Worm (Caenorhabditis elegans): ENCODE results near the gene fmo-5.

The fmo-5 gene

ce11 chrV:849512-849911 lies 54.0 kb downstream of the fmo-5 start, which contains the start of gene srbc-12:
srbc-12 (plus strand) TSS chrV:849812.
- no peak for TF ChIP-seq lir-1 (GFP tag; conservative IDR thresholded peaks at IDR 0.05)
- TF ChIP-seq zfh-2 (GFP tag; conservative IDR thresholded peaks at IDR 0.05): no peak
- no peak for TF ChIP-seq lin-35 (GFP tag; optimal IDR thresholded peaks at IDR 0.05)
- no peak for TF ChIP-seq madf-10 (tag; optimal IDR thresholded peaks at IDR 0.05)
- TF ChIP-seq hlh-12 (tag; optimal IDR thresholded peaks at IDR 0.05): no peak
- TF ChIP-seq F33H1.4 (GFP tag; IDR thresholded peaks at IDR 0.05): no peak
- no peak for TF ChIP-seq ztf-25 (GFP tag; IDR thresholded peaks at IDR 0.05)
- TF ChIP-seq F10E7.11 (tag; optimal IDR thresholded peaks at IDR 0.05): no peak
- no peak for TF ChIP-seq F49E8.2 (tag; optimal IDR thresholded peaks at IDR 0.05; ENCODE audit: insufficient read depth)
- TF ChIP-seq egl-18 (GFP tag; IDR thresholded peaks at IDR 0.05): no peak
- TF ChIP-seq gei-17 (GFP tag; optimal IDR thresholded peaks at IDR 0.05): no peak
- TF ChIP-seq C06A6.2 (GFP tag; conservative IDR thresholded peaks at IDR 0.05): no peak
- no peak for TF ChIP-seq fkh-3 (tag; optimal IDR thresholded peaks at IDR 0.05)
- TF ChIP-seq nhr-179 (tag; optimal IDR thresholded peaks at IDR 0.05): no peak
- no peak for TF ChIP-seq T26A5.8 (tag; optimal IDR thresholded peaks at IDR 0.05)
- TF ChIP-seq snpc-1.1 (tag; optimal IDR thresholded peaks at IDR 0.05; ENCODE audit: insufficient read depth): no peak
- TF ChIP-seq pha-4 (tag; optimal IDR thresholded peaks at IDR 0.05): no peak
- TF ChIP-seq Y79H2A.3 (GFP tag; conservative IDR thresholded peaks at IDR 0.05): no peak
- TF ChIP-seq K12H6.12 (tag; optimal IDR thresholded peaks at IDR 0.05): no peak
- no peak for TF ChIP-seq die-1 (tag; optimal IDR thresholded peaks at IDR 0.05)

Measured in whole organism, young adult.